Fruit fly (Drosophila melanogaster): ENCODE results near the gene SmD2.

dm6 chr3R:6341668-6342067, 4.0 kb downstream of the SmD2 start, which contains the start of gene CG17917:
- no peak for TF ChIP-seq CTCF (optimal IDR thresholded peaks at IDR 0.05)
- TF ChIP-seq CG8478 (optimal IDR thresholded peaks at IDR 0.05) = no peak

Measured in S2 (cell line).